Worm (Caenorhabditis elegans): ENCODE results near the gene oma-1.

Gene oma-1

ce11 chrIV:8921956-8922355, 33.2 kb downstream of the oma-1 start, which contains the start of gene D1046.16:
TSS of gene D1046.16 (plus strand) at chrIV:8922150.
- no peak for TF ChIP-seq lin-13 (tag; optimal IDR thresholded peaks at IDR 0.05)
- peak; percentile 67 for TF ChIP-seq ceh-39 (tag; optimal IDR thresholded peaks at IDR 0.05)
- TF ChIP-seq nhr-2 (tag; optimal IDR thresholded peaks at IDR 0.05), result peak; percentile 97
- TF ChIP-seq ham-2 (GFP tag; optimal IDR thresholded peaks at IDR 0.05), result peak; percentile 25

- TF ChIP-seq lin-13 (tag; optimal IDR thresholded peaks at IDR 0.05) (no peak), drap-1 (GFP tag; optimal IDR thresholded peaks at IDR 0.05) (no peak), unc-62 (GFP tag; optimal IDR thresholded peaks at IDR 0.05) (no peak), sem-2 (GFP tag; optimal IDR thresholded peaks at IDR 0.05) (no peak), lin-32 (GFP tag; optimal IDR thresholded peaks at IDR 0.05) (no peak), flh-1 (GFP tag; optimal IDR thresholded peaks at IDR 0.05) (no peak), tbx-8 (GFP tag; optimal IDR thresholded peaks at IDR 0.05) (no peak), sptf-1 (tag; optimal IDR thresholded peaks at IDR 0.05) (no peak), ham-2 (GFP tag; optimal IDR thresholded peaks at IDR 0.05) (no peak)
Measured at ce11 chrIV:8923381-8923780, 34.6 kb downstream of the oma-1 start.

ce11 chrIV:8924126-8924525, 35.4 kb downstream of the oma-1 start:
- TF ChIP-seq lsy-2 (tag; optimal IDR thresholded peaks at IDR 0.05) (no peak), nhr-237 (tag; optimal IDR thresholded peaks at IDR 0.05) (no peak), cnd-1 (tag; optimal IDR thresholded peaks at IDR 0.05) (no peak), lin-13 (tag; optimal IDR thresholded peaks at IDR 0.05) (no peak), ces-1 (GFP tag; optimal IDR thresholded peaks at IDR 0.05) (no peak), elt-3 (tag; optimal IDR thresholded peaks at IDR 0.05) (no peak), lin-32 (GFP tag; optimal IDR thresholded peaks at IDR 0.05) (no peak), mep-1 (tag; optimal IDR thresholded peaks at IDR 0.05) (no peak), flh-1 (GFP tag; optimal IDR thresholded peaks at IDR 0.05) (no peak), ham-2 (GFP tag; optimal IDR thresholded peaks at IDR 0.05) (no peak), ceh-43 (GFP tag; optimal IDR thresholded peaks at IDR 0.05) (no peak), nhr-2 (tag; optimal IDR thresholded peaks at IDR 0.05) (no peak), unc-39 (tag; optimal IDR thresholded peaks at IDR 0.05) (no peak), sem-2 (GFP tag; optimal IDR thresholded peaks at IDR 0.05) (no peak), ceh-39 (tag; optimal IDR thresholded peaks at IDR 0.05) (no peak), pha-4 (tag; optimal IDR thresholded peaks at IDR 0.05) (no peak), elt-1 (tag; optimal IDR thresholded peaks at IDR 0.05; ENCODE audit: borderline replicate concordance, insufficient read depth) (no peak), snpc-4 (tag; optimal IDR thresholded peaks at IDR 0.05) (no peak), unc-120 (tag; optimal IDR thresholded peaks at IDR 0.05; ENCODE audit: poor library complexity, severe bottlenecking) (no peak), zip-8 (tag; optimal IDR thresholded peaks at IDR 0.05) (no peak)

- TF ChIP-seq unc-62 (GFP tag; optimal IDR thresholded peaks at IDR 0.05), result no peak
- no peak for TF ChIP-seq M03D4.4 (tag; optimal IDR thresholded peaks at IDR 0.05)
- no peak for TF ChIP-seq ceh-83 (GFP tag; optimal IDR thresholded peaks at IDR 0.05)
- TF ChIP-seq nhr-237 (tag; optimal IDR thresholded peaks at IDR 0.05), result no peak
- no peak for TF ChIP-seq cnd-1 (tag; optimal IDR thresholded peaks at IDR 0.05)
- peak; percentile 12 for TF ChIP-seq lsy-2 (tag; optimal IDR thresholded peaks at IDR 0.05)
- no peak for TF ChIP-seq zip-8 (tag; optimal IDR thresholded peaks at IDR 0.05)
- peak; percentile 30 for TF ChIP-seq ceh-39 (tag; optimal IDR thresholded peaks at IDR 0.05)
- peak; percentile 53 for TF ChIP-seq ces-1 (GFP tag; optimal IDR thresholded peaks at IDR 0.05)
- TF ChIP-seq ceh-43 (GFP tag; optimal IDR thresholded peaks at IDR 0.05), result no peak
Measured at ce11 chrIV:8925990-8926389, 37.2 kb downstream of the oma-1 start, which contains the start of the genes D1046.2 and cfim-2. TSS of gene D1046.2 (minus strand) at chrIV:8926067. TSS of gene cfim-2 (plus strand) at chrIV:8926324.

ce11 chrIV:8926511-8926910, 37.7 kb downstream of the oma-1 start:
- TF ChIP-seq flh-1 (GFP tag; optimal IDR thresholded peaks at IDR 0.05) (no peak), bed-3 (GFP tag; optimal IDR thresholded peaks at IDR 0.05) (no peak), blmp-1 (tag; optimal IDR thresholded peaks at IDR 0.05) (no peak), tbx-8 (GFP tag; optimal IDR thresholded peaks at IDR 0.05) (no peak), ztf-11 (tag; optimal IDR thresholded peaks at IDR 0.05) (no peak), nhr-237 (tag; optimal IDR thresholded peaks at IDR 0.05) (no peak), ceh-39 (tag; optimal IDR thresholded peaks at IDR 0.05) (no peak), mls-2 (tag; optimal IDR thresholded peaks at IDR 0.05) (no peak), hlh-1 (tag; optimal IDR thresholded peaks at IDR 0.05) (no peak), sem-2 (GFP tag; optimal IDR thresholded peaks at IDR 0.05) (no peak), unc-62 (GFP tag; optimal IDR thresholded peaks at IDR 0.05) (no peak), cnd-1 (tag; optimal IDR thresholded peaks at IDR 0.05) (no peak), lsy-2 (tag; optimal IDR thresholded peaks at IDR 0.05) (no peak), lin-32 (GFP tag; optimal IDR thresholded peaks at IDR 0.05) (no peak), drap-1 (GFP tag; optimal IDR thresholded peaks at IDR 0.05) (no peak)

Data from whole organism, mixed stage, embryonic.